Fruit fly (Drosophila melanogaster) whole organism, pupa: Measurements from ENCODE around the gene CG8838.

Experiments
- CG34367 ChIP-seq: fragments of 200-800 bp; sonication (Bioruptor generic); optimal IDR thresholded peaks from 2 replicates; lab custom pipeline; 2018; ENCODE audit warnings: missing biosample characterization, mild to moderate bottlenecking, missing genetic modification characterization
- CG4496 ChIP-seq: fragments of 200-800 bp; sonication (Bioruptor generic); IDR thresholded peaks from 3 replicates; pipeline ENCODE4 v1.3.6; 2022; ENCODE audit warnings: missing biosample characterization, missing genetic modification characterization
- EcR ChIP-seq: fragments of 200-800 bp; sonication (Bioruptor generic); optimal IDR thresholded peaks from 3 replicates; lab custom pipeline; 2019; ENCODE audit warnings: missing biosample characterization, missing genetic modification characterization, mild to moderate bottlenecking, moderate library complexity, missing genetic modification reagents
- Ets98B ChIP-seq: fragments of 200-800 bp; sonication (Bioruptor generic); IDR thresholded peaks from 2 replicates; pipeline ENCODE4 v1.3.6; 2022; ENCODE audit warnings: missing biosample characterization, missing genetic modification characterization
- Snoo ChIP-seq: fragments of 200-800 bp; sonication (Bioruptor generic); optimal IDR thresholded peaks from 3 replicates; lab custom pipeline; 2017; ENCODE audit warnings: missing biosample characterization, mild to moderate bottlenecking, missing genetic modification characterization, inconsistent platforms
- rn ChIP-seq: fragments of 200-800 bp; sonication (Bioruptor generic); IDR thresholded peaks from 2 replicates; pipeline ENCODE4 v1.3.6; 2022; ENCODE audit warnings: missing biosample characterization, missing genetic modification characterization

DNA sequence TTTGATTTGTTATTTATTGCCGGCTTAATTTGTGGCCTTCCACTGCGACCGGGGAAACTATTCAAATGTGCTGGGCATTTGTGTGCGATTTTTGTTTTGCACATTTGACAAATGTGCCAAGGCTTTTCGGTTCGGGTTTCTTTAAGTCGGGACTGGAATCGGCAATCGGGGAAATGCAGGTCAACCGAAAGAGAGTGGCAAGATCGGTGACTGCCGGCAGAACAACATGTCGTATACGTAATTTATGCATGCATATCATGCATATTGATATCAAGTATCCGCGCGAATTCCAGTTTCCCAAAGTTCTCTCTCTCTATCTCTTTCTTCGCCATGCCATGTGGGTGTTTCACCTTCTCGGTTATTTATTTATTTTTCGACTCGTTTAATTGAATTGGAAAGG is 15.1 kb upstream of the CG8838 start:
- TF ChIP-seq Ets98B (GFP tag; lab: Robert Waterston, UW): no peak
- TF ChIP-seq rn (GFP tag; lab: Robert Waterston, UW): no peak
- TF ChIP-seq CG34367 (tag; lab: Kevin White, UChicago): no peak
- no peak for TF ChIP-seq CG4496 (GFP tag; lab: Robert Waterston, UW)
- no peak for TF ChIP-seq Snoo (tag; lab: Kevin White, UChicago)
- no peak for TF ChIP-seq EcR
